Worm (Caenorhabditis elegans): ENCODE results near the gene Y116F11A.3.

Gene Y116F11A.3

ce11 chrV:19777227-19777626, 48.4 kb downstream of the Y116F11A.3 start, which contains the start of gene fbxa-118:
Gene fbxa-118 (minus strand): TSS chrV:19777327.
- TF ChIP-seq Y105C5A.15 (GFP tag; IDR thresholded peaks at IDR 0.05), result no peak

- TF ChIP-seq zag-1 (tag; optimal IDR thresholded peaks at IDR 0.05) (no peak), cey-2 (tag; optimal IDR thresholded peaks at IDR 0.05; ENCODE audit: borderline replicate concordance, insufficient read depth) (no peak), unc-39 (tag; optimal IDR thresholded peaks at IDR 0.05) (no peak), nhr-10 (tag; optimal IDR thresholded peaks at IDR 0.05) (no peak), R02D3.7 (tag; optimal IDR thresholded peaks at IDR 0.05) (no peak)
Observed at ce11 chrV:19778608-19779007, 49.8 kb downstream of the Y116F11A.3 start, which contains the start of gene fbxa-194. Gene fbxa-194 (minus strand): TSS chrV:19778708.

- TF ChIP-seq fos-1 (tag; optimal IDR thresholded peaks at IDR 0.05) (no peak), daf-12 (tag; optimal IDR thresholded peaks at IDR 0.05) (no peak), madf-5 (GFP tag; IDR thresholded peaks at IDR 0.05) (no peak), nhr-48 (tag; optimal IDR thresholded peaks at IDR 0.05) (no peak), mdt-29 (GFP tag; IDR thresholded peaks at IDR 0.05) (no peak), lir-3 (tag; optimal IDR thresholded peaks at IDR 0.05) (no peak), zfp-3 (GFP tag; conservative IDR thresholded peaks at IDR 0.05) (no peak), nhr-237 (tag; optimal IDR thresholded peaks at IDR 0.05) (no peak), ztf-11 (tag; optimal IDR thresholded peaks at IDR 0.05) (no peak)
Observed at ce11 chrV:19779220-19779619, 50.4 kb downstream of the Y116F11A.3 start.

Data from whole organism, L4 larva.